Worm (Caenorhabditis elegans) whole organism, midembryonic: ENCODE measurements around the gene srw-109.

Source experiments
- T22C8.4 ChIP-seq: fragments of 200-800 bp; sonication (Bioruptor generic); IDR thresholded peaks from 2 replicates; pipeline ENCODE4 v1.3.6; 2022; ENCODE audit warnings: missing genetic modification characterization, missing compliant biosample characterization
- cog-1 ChIP-seq: sonication (generic microtip); optimal IDR thresholded peaks from 2 replicates; lab custom pipeline; 2016; ENCODE audit warnings: missing genetic modification characterization, missing compliant biosample characterization
- flt-1 ChIP-seq: fragments of 200-800 bp; sonication (Bioruptor generic); IDR thresholded peaks from 2 replicates; pipeline ENCODE4 v1.3.6; 2022; ENCODE audit warnings: missing genetic modification characterization, missing compliant biosample characterization
- klf-2 ChIP-seq: fragments of 200-800 bp; sonication (Bioruptor generic); conservative IDR thresholded peaks from 2 replicates; pipeline ENCODE4 v1.3.6; 2022; ENCODE audit warnings: missing genetic modification reagents, missing genetic modification characterization, missing compliant biosample characterization
- med-1 ChIP-seq: sonication (generic microtip); optimal IDR thresholded peaks from 2 replicates; lab custom pipeline; 2017; ENCODE audit warnings: missing genetic modification characterization, mild to moderate bottlenecking, missing compliant biosample characterization, antibody characterized with exemption, missing genetic modification reagents; ENCODE audit not compliant: insufficient read depth
- ref-1 ChIP-seq: fragments of 200-800 bp; sonication (Bioruptor generic); conservative IDR thresholded peaks from 2 replicates; pipeline ENCODE4 v1.3.6; 2022; ENCODE audit warnings: missing genetic modification reagents, missing genetic modification characterization, missing compliant biosample characterization
- tab-1 ChIP-seq: fragments of 200-800 bp; sonication (Bioruptor generic); IDR thresholded peaks from 2 replicates; pipeline ENCODE4 v1.3.6; 2022; ENCODE audit warnings: missing genetic modification characterization, missing compliant biosample characterization
- ztf-23 ChIP-seq: fragments of 200-800 bp; sonication (Bioruptor generic); IDR thresholded peaks from 2 replicates; pipeline ENCODE4 v1.3.6; 2022; ENCODE audit warnings: missing genetic modification reagents, missing genetic modification characterization, missing compliant biosample characterization
- ztf-29 ChIP-seq: fragments of 200-800 bp; sonication (Bioruptor generic); IDR thresholded peaks from 2 replicates; pipeline ENCODE4 v1.3.6; 2022; ENCODE audit warnings: missing genetic modification reagents, missing genetic modification characterization, missing compliant biosample characterization

DNA sequence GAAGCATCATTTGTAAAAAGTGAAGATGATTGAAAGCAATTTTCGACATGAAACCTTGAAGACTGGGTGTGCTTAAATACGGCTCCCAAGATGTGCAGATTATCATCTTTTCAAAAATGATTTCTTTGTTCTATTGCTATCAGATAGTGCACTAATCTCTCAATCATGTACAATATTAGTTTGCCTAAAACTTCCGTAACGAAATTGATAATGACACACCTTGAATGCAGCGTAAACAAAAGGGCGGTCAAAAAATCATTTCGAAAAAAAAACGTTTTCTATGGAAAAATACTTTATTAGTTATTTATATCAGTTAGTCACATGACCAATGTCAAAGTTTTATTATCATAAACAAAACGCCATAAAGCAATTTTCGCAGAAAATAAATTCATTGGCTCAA, 14.2 kb upstream of the srw-109 start, which contains the start of gene F48G7.5:
- no peak for TF ChIP-seq ref-1 (GFP tag; lab: Robert Waterston, UW)
- no peak for TF ChIP-seq flt-1 (GFP tag; lab: Robert Waterston, UW)
- no peak for TF ChIP-seq T22C8.4 (GFP tag; lab: Robert Waterston, UW)
- no peak for TF ChIP-seq tab-1 (GFP tag; lab: Robert Waterston, UW)
- no peak for TF ChIP-seq cog-1 (tag; lab: Kevin White, UChicago)
- TF ChIP-seq med-1 (GFP tag; lab: Kevin White, UChicago): no peak
- no peak for TF ChIP-seq ztf-29
- TF ChIP-seq ztf-23: no peak
- no peak for TF ChIP-seq klf-2 (GFP tag; lab: Robert Waterston, UW)
